Fruit fly (Drosophila melanogaster) whole organism, prepupa: ENCODE measurements around the gene CG42821.

ENCODE experiments used
- Blimp-1 ChIP-seq: fragments of 200-800 bp; sonication (Bioruptor generic); optimal IDR thresholded peaks from 3 replicates; lab custom pipeline; 2017; ENCODE audit warnings: missing biosample characterization, missing genetic modification characterization, mild to moderate bottlenecking, moderate library complexity, missing genetic modification reagents
- CG10631 ChIP-seq: fragments of 200-800 bp; sonication (Bioruptor generic); optimal IDR thresholded peaks from 2 replicates; lab custom pipeline; 2016; ENCODE audit warnings: missing biosample characterization, missing genetic modification characterization
- CG10669 ChIP-seq: fragments of 200-800 bp; sonication (Bioruptor generic); optimal IDR thresholded peaks from 3 replicates; lab custom pipeline; 2018; ENCODE audit warnings: missing biosample characterization, mild to moderate bottlenecking, missing genetic modification characterization, moderate library complexity
- CG11294 ChIP-seq: fragments of 200-800 bp; sonication (Bioruptor generic); IDR thresholded peaks from 2 replicates; pipeline ENCODE4 v1.3.6; 2022; ENCODE audit warnings: missing biosample characterization, missing genetic modification characterization
- CG1621 ChIP-seq: fragments of 200-800 bp; sonication (Bioruptor generic); optimal IDR thresholded peaks from 3 replicates; lab custom pipeline; 2018; ENCODE audit warnings: missing biosample characterization, mild to moderate bottlenecking, missing genetic modification characterization
- CG16779 ChIP-seq: fragments of 200-800 bp; sonication (Bioruptor generic); optimal IDR thresholded peaks from 3 replicates; lab custom pipeline; 2017; ENCODE audit warnings: missing biosample characterization, mild to moderate bottlenecking, missing genetic modification characterization
- CG3032 ChIP-seq: fragments of 200-800 bp; optimal IDR thresholded peaks from 2 replicates; lab custom pipeline; 2019; ENCODE audit warnings: missing biosample characterization, mild to moderate bottlenecking, missing genetic modification characterization, moderate library complexity
- CG31627 ChIP-seq: fragments of 200-800 bp; sonication (Bioruptor generic); optimal IDR thresholded peaks from 3 replicates; lab custom pipeline; 2016; ENCODE audit warnings: missing biosample characterization, missing genetic modification characterization
- CG4318 ChIP-seq: fragments of 200-800 bp; sonication (Bioruptor generic); optimal IDR thresholded peaks from 3 replicates; lab custom pipeline; 2017; ENCODE audit warnings: missing biosample characterization, mild to moderate bottlenecking, missing genetic modification characterization
- CG6163 ChIP-seq: fragments of 200-800 bp; sonication (Bioruptor generic); IDR thresholded peaks from 3 replicates; pipeline ENCODE4 v1.3.6; 2022; ENCODE audit warnings: missing biosample characterization, missing genetic modification characterization
- CG6792 ChIP-seq: fragments of 200-800 bp; sonication (Bioruptor generic); optimal IDR thresholded peaks from 3 replicates; lab custom pipeline; 2016; ENCODE audit warnings: missing biosample characterization, missing genetic modification characterization
- CG6808 ChIP-seq: fragments of 200-800 bp; sonication (Bioruptor generic); optimal IDR thresholded peaks from 3 replicates; lab custom pipeline; 2017; ENCODE audit warnings: missing biosample characterization, missing genetic modification characterization, mild to moderate bottlenecking, moderate library complexity, missing genetic modification reagents
- CG7368 ChIP-seq: fragments of 200-800 bp; sonication (Bioruptor generic); optimal IDR thresholded peaks from 3 replicates; lab custom pipeline; 2016; ENCODE audit warnings: missing biosample characterization, missing genetic modification characterization
- CG8632 ChIP-seq: fragments of 200-800 bp; sonication (Bioruptor generic); optimal IDR thresholded peaks from 3 replicates; lab custom pipeline; 2016; ENCODE audit warnings: missing biosample characterization, missing genetic modification characterization
- CG9139 ChIP-seq: fragments of 200-800 bp; sonication (Bioruptor generic); optimal IDR thresholded peaks from 3 replicates; lab custom pipeline; 2017; ENCODE audit warnings: missing biosample characterization, mild to moderate bottlenecking, missing genetic modification characterization
- Eip75B ChIP-seq: fragments of 200-800 bp; sonication (Bioruptor generic); optimal IDR thresholded peaks from 3 replicates; lab custom pipeline; 2016; ENCODE audit warnings: missing biosample characterization, missing genetic modification characterization
- Eip78C ChIP-seq: fragments of 200-800 bp; sonication (Bioruptor generic); peaks from one replicate; lab custom pipeline; 2016; ENCODE audit warnings: missing biosample characterization, missing genetic modification characterization
- Eip93F ChIP-seq: fragments of 200-800 bp; sonication (Bioruptor generic); optimal IDR thresholded peaks from 2 replicates; lab custom pipeline; 2016; ENCODE audit warnings: missing biosample characterization, mild to moderate bottlenecking, missing genetic modification characterization
- Ets21C ChIP-seq: fragments of 200-800 bp; sonication (Bioruptor generic); optimal IDR thresholded peaks from 3 replicates; lab custom pipeline; 2016; ENCODE audit warnings: missing biosample characterization, missing genetic modification characterization
- Hr38 ChIP-seq: sonication (Bioruptor generic); optimal IDR thresholded peaks from 2 replicates; lab custom pipeline; 2016; ENCODE audit warnings: missing biosample characterization, missing genetic modification characterization
- Hr4 ChIP-seq: fragments of 200-800 bp; sonication (Bioruptor generic); optimal IDR thresholded peaks from 3 replicates; lab custom pipeline; 2016; ENCODE audit warnings: missing biosample characterization, missing genetic modification characterization
- Smox ChIP-seq: fragments of 200-800 bp; sonication (Bioruptor generic); optimal IDR thresholded peaks from 3 replicates; lab custom pipeline; 2016; ENCODE audit warnings: missing biosample characterization, missing genetic modification characterization
- Sox102F ChIP-seq: fragments of 200-800 bp; sonication (Bioruptor generic); optimal IDR thresholded peaks from 2 replicates; lab custom pipeline; 2016; ENCODE audit warnings: missing biosample characterization, mild to moderate bottlenecking, missing genetic modification characterization
- Sox15 ChIP-seq: fragments of 200-800 bp; sonication (Bioruptor generic); optimal IDR thresholded peaks from 3 replicates; lab custom pipeline; 2016; ENCODE audit warnings: missing biosample characterization, missing genetic modification characterization
- achi ChIP-seq: fragments of 200-800 bp; sonication (Bioruptor generic); optimal IDR thresholded peaks from 3 replicates; lab custom pipeline; 2016; ENCODE audit warnings: missing biosample characterization, missing genetic modification characterization
- acj6 ChIP-seq: fragments of 200-800 bp; sonication (Bioruptor generic); optimal IDR thresholded peaks from 3 replicates; lab custom pipeline; 2016; ENCODE audit warnings: missing biosample characterization, missing genetic modification characterization
- dsx ChIP-seq: fragments of 200-800 bp; optimal IDR thresholded peaks from 3 replicates; lab custom pipeline; 2019; ENCODE audit warnings: missing biosample characterization, mild to moderate bottlenecking, missing genetic modification characterization, moderate library complexity; ENCODE audit not compliant: poor library complexity, severe bottlenecking
- eg ChIP-seq: fragments of 200-800 bp; sonication (Bioruptor generic); IDR thresholded peaks from 3 replicates; pipeline ENCODE4 v1.3.6; 2022; ENCODE audit warnings: missing biosample characterization, missing genetic modification characterization
- fd59A ChIP-seq: fragments of 200-800 bp; sonication (Bioruptor generic); optimal IDR thresholded peaks from 2 replicates; lab custom pipeline; 2017; ENCODE audit warnings: missing biosample characterization, mild to moderate bottlenecking, missing genetic modification characterization, missing genetic modification reagents
- fkh ChIP-seq: fragments of 200-800 bp; sonication (Bioruptor generic); optimal IDR thresholded peaks from 3 replicates; lab custom pipeline; 2017; ENCODE audit warnings: missing biosample characterization, mild to moderate bottlenecking, missing genetic modification characterization, moderate library complexity
- lz ChIP-seq: fragments of 200-800 bp; sonication (Bioruptor generic); optimal IDR thresholded peaks from 3 replicates; lab custom pipeline; 2016; ENCODE audit warnings: missing biosample characterization, missing genetic modification characterization
- net ChIP-seq: fragments of 200-800 bp; sonication (Bioruptor generic); optimal IDR thresholded peaks from 3 replicates; lab custom pipeline; 2016; ENCODE audit warnings: missing biosample characterization, missing genetic modification characterization
- spab ChIP-seq: fragments of 200-800 bp; sonication (Bioruptor generic); optimal IDR thresholded peaks from 2 replicates; lab custom pipeline; 2017; ENCODE audit warnings: missing biosample characterization, mild to moderate bottlenecking, missing genetic modification characterization, missing genetic modification reagents
- svp ChIP-seq: fragments of 200-800 bp; sonication (Bioruptor generic); peaks from one replicate; lab custom pipeline; 2016; ENCODE audit warnings: missing biosample characterization, missing genetic modification characterization

The CG42821 gene

DNA sequence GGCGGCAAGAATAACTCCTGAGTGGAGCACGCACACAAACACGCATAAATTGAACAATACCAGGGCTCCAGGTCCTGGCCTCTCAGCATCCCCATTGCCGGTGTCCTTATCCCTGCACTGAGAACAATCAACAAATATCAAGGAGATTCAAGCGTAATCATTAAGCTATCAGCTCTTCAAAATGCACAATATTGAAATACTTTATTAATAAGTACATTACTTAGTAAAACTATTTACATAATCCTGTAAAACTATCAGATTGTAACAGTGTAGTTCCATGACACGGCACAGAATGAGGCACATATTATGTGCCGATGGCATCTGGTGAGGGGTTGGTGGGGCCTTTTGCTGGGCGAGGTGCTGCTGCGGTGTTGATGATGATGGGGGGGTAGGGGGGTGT, 41.8 kb upstream of the CG42821 start (continued):
- TF ChIP-seq eg (peak; percentile 55; the same call in 2 of the 3 replicates), Ets21C (GFP tag; lab: Kevin White, UChicago) (no peak), CG10631 (GFP tag; lab: Kevin White, UChicago) (no peak), Smox (no peak), net (GFP tag; lab: Kevin White, UChicago) (no peak), achi (no peak), CG1621 (no peak), CG16779 (tag; lab: Kevin White, UChicago) (no peak), fd59A (GFP tag; lab: Kevin White, UChicago) (no peak), CG11294 (peak; percentile 16; the same call in 1 of the 2 replicates), Sox15 (GFP tag; lab: Kevin White, UChicago) (no peak), CG6792 (GFP tag; lab: Kevin White, UChicago) (no peak), CG10669 (peak; percentile 4), Eip75B (GFP tag; lab: Kevin White, UChicago) (no peak), Hr4 (GFP tag; lab: Kevin White, UChicago) (no peak), CG31627 (GFP tag; lab: Kevin White, UChicago) (no peak), CG6163 (GFP tag; lab: Robert Waterston, UW) (0 out of 3 replicates have a peak, but pooled peaks have one; percentile 36), lz (GFP tag; lab: Kevin White, UChicago) (no peak), CG3032 (tag; lab: Kevin White, UChicago) (no peak), CG7368 (GFP tag; lab: Kevin White, UChicago) (no peak), Eip93F (no peak), Hr38 (no peak)
- TF ChIP-seq, all 60 proteins: peak for 9

DNA sequence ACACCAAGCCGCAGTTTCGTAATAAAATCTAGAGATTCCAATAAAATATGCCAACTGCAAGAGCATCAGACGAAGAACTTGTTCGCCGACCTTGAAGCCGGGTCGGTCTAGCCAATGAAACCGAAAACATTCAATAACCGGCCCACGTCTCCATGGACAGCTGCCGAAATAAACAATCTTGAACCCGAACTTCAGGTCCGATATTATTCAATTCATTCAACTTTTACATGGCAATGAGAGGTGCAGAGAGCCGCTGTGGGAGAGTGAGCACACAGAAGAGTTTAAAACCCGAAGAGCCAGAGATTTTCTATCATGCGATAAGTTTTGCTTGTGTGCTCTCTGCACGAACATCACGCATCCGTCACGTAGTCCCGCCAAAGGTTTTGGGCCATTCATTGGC, 35.4 kb upstream of the CG42821 start:
- no peak for TF ChIP-seq CG8632 (GFP tag; lab: Kevin White, UChicago)
- no peak for TF ChIP-seq fkh
- no peak for TF ChIP-seq CG6808 (GFP tag; lab: Kevin White, UChicago)
- no peak for TF ChIP-seq net (GFP tag; lab: Kevin White, UChicago)
- peak; percentile 9 for TF ChIP-seq Blimp-1
- TF ChIP-seq Eip75B (GFP tag; lab: Kevin White, UChicago) = no peak

DNA sequence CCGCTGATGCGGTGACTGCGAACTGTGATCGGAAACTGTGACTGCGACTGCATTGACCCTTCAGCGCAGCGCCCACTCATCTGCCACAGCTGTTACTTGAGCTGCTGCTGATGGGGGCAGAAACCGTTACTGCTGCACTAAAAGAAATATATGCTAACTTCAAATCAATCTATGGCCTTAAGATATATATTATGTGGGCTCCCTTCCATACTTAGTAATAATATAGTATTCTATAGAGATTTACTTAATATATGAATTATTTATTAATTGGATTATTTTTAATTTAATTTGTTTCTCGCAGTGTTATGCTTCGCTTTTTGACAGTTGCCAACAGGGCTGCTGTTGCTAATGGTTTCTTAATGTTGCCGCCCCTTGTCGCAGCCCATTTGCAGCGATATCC, 33.8 kb upstream of the CG42821 start:
- TF ChIP-seq eg (0 out of 3 replicates have a peak, but pooled peaks have one; percentile 22), svp (peak; percentile 58), CG16779 (tag; lab: Kevin White, UChicago) (no peak), dsx (GFP tag; lab: Kevin White, UChicago) (no peak), CG6163 (GFP tag; lab: Robert Waterston, UW) (no peak)

DNA sequence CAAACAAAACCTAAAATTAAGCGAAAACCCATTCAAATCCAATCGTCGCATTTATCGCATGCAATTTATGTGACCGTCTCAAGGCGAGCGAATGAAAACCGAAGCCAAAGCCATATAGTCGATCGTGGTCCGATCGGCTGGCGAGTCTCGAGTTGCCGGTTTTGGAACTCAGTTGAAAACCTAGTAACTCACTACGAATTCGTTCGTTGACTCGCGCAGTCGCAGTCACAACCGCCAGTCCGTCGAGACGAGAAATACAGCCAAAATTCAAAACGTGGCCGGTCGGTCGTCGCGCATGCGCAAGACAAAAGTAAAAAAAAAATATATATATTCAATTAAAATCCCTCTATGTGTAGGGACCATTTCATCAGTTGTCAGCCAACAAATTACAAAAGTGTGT, 33.1 kb upstream of the CG42821 start, which contains the start of gene lute:
Gene lute, plus strand, starts transcription at position 203 of the 400 bp plus-strand sequence.
- TF ChIP-seq acj6 (GFP tag; lab: Kevin White, UChicago) (no peak), Blimp-1 (no peak), CG16779 (tag; lab: Kevin White, UChicago) (no peak), CG9139 (GFP tag; lab: Kevin White, UChicago) (no peak), Smox (no peak), CG4318 (no peak), Sox102F (GFP tag; lab: Kevin White, UChicago) (peak; percentile 4), lz (GFP tag; lab: Kevin White, UChicago) (no peak), CG31627 (GFP tag; lab: Kevin White, UChicago) (no peak), spab (no peak), Eip78C (peak; percentile 59), CG6163 (GFP tag; lab: Robert Waterston, UW) (0 out of 3 replicates have a peak, but pooled peaks have one; percentile 24), CG11294 (no peak), CG6808 (GFP tag; lab: Kevin White, UChicago) (no peak)
- TF ChIP-seq, all 60 proteins: peak for 3
